Worm (Caenorhabditis elegans): Measurements from ENCODE around the gene pmp-1.

Gene pmp-1

ce11 chrII:6887319-6888005 lies 3.9 kb upstream of the pmp-1 start, which contains the start of gene pmp-2:
Gene pmp-2, minus strand, starts transcription at chrII:6887805.
- no peak for TF ChIP-seq unc-39 (tag; optimal IDR thresholded peaks at IDR 0.05)
- no peak for TF ChIP-seq lsy-2 (tag; optimal IDR thresholded peaks at IDR 0.05)
- no peak for TF ChIP-seq lin-13 (tag; optimal IDR thresholded peaks at IDR 0.05)
- no peak for TF ChIP-seq nhr-28 (tag; optimal IDR thresholded peaks at IDR 0.05)
- TF ChIP-seq hlh-1 (tag; optimal IDR thresholded peaks at IDR 0.05) = no peak
- no peak for TF ChIP-seq ztf-11 (tag; optimal IDR thresholded peaks at IDR 0.05)
- no peak for TF ChIP-seq ceh-43 (GFP tag; optimal IDR thresholded peaks at IDR 0.05)
- TF ChIP-seq tbx-8 (GFP tag; optimal IDR thresholded peaks at IDR 0.05) = no peak
- TF ChIP-seq sptf-1 (tag; optimal IDR thresholded peaks at IDR 0.05) = no peak
- TF ChIP-seq ceh-39 (tag; optimal IDR thresholded peaks at IDR 0.05) = no peak
- TF ChIP-seq sem-2 (GFP tag; optimal IDR thresholded peaks at IDR 0.05) = no peak
- TF ChIP-seq elt-3 (tag; optimal IDR thresholded peaks at IDR 0.05) = no peak
- no peak for TF ChIP-seq blmp-1 (tag; optimal IDR thresholded peaks at IDR 0.05)
- TF ChIP-seq cnd-1 (tag; optimal IDR thresholded peaks at IDR 0.05) = no peak
- TF ChIP-seq zip-8 (tag; optimal IDR thresholded peaks at IDR 0.05) = no peak

- TF ChIP-seq ces-1 (GFP tag; optimal IDR thresholded peaks at IDR 0.05) (no peak), nhr-237 (tag; optimal IDR thresholded peaks at IDR 0.05) (no peak), unc-62 (GFP tag; optimal IDR thresholded peaks at IDR 0.05) (no peak), snpc-4 (tag; optimal IDR thresholded peaks at IDR 0.05) (no peak), sem-2 (GFP tag; optimal IDR thresholded peaks at IDR 0.05) (no peak), lsy-2 (tag; optimal IDR thresholded peaks at IDR 0.05) (no peak), ceh-83 (GFP tag; optimal IDR thresholded peaks at IDR 0.05) (no peak), M03D4.4 (tag; optimal IDR thresholded peaks at IDR 0.05) (no peak), flh-1 (GFP tag; optimal IDR thresholded peaks at IDR 0.05) (no peak), lin-13 (tag; optimal IDR thresholded peaks at IDR 0.05) (no peak), nhr-2 (tag; optimal IDR thresholded peaks at IDR 0.05) (no peak), mab-5 (tag; optimal IDR thresholded peaks at IDR 0.05) (no peak), mls-2 (tag; optimal IDR thresholded peaks at IDR 0.05) (no peak), blmp-1 (tag; optimal IDR thresholded peaks at IDR 0.05) (no peak), ceh-43 (GFP tag; optimal IDR thresholded peaks at IDR 0.05) (no peak), elt-1 (tag; optimal IDR thresholded peaks at IDR 0.05; ENCODE audit: borderline replicate concordance, insufficient read depth) (no peak), bed-3 (GFP tag; optimal IDR thresholded peaks at IDR 0.05) (no peak), elt-3 (tag; optimal IDR thresholded peaks at IDR 0.05) (no peak), cnd-1 (tag; optimal IDR thresholded peaks at IDR 0.05) (no peak), nhr-76 (tag; optimal IDR thresholded peaks at IDR 0.05) (no peak)
Observed at ce11 chrII:6884568-6884967, 1.0 kb upstream of the pmp-1 start.

ce11 chrII:6882335-6882734 lies 1.2 kb downstream of the pmp-1 start:
- TF ChIP-seq pha-4 (tag; optimal IDR thresholded peaks at IDR 0.05) (no peak), elt-1 (tag; optimal IDR thresholded peaks at IDR 0.05; ENCODE audit: borderline replicate concordance, insufficient read depth) (no peak), nhr-2 (tag; optimal IDR thresholded peaks at IDR 0.05) (no peak), snpc-4 (tag; optimal IDR thresholded peaks at IDR 0.05) (no peak), nhr-12 (tag; optimal IDR thresholded peaks at IDR 0.05) (no peak), lsy-2 (tag; optimal IDR thresholded peaks at IDR 0.05) (no peak), nhr-237 (tag; optimal IDR thresholded peaks at IDR 0.05) (no peak), ces-1 (GFP tag; optimal IDR thresholded peaks at IDR 0.05) (no peak), nhr-76 (tag; optimal IDR thresholded peaks at IDR 0.05) (no peak), zip-8 (tag; optimal IDR thresholded peaks at IDR 0.05) (no peak), unc-39 (tag; optimal IDR thresholded peaks at IDR 0.05) (no peak), bed-3 (GFP tag; optimal IDR thresholded peaks at IDR 0.05) (no peak), ceh-83 (GFP tag; optimal IDR thresholded peaks at IDR 0.05) (no peak), sem-2 (GFP tag; optimal IDR thresholded peaks at IDR 0.05) (no peak)

ce11 chrII:6880067-6880466 lies 3.5 kb downstream of the pmp-1 start, which contains the start of gene C44B7.7:
Gene C44B7.7, minus strand, starts transcription at chrII:6880167.
- TF ChIP-seq lin-32 (GFP tag; optimal IDR thresholded peaks at IDR 0.05) = no peak
- TF ChIP-seq elt-3 (tag; optimal IDR thresholded peaks at IDR 0.05) = no peak
- TF ChIP-seq ces-1 (GFP tag; optimal IDR thresholded peaks at IDR 0.05) = no peak
- TF ChIP-seq nhr-2 (tag; optimal IDR thresholded peaks at IDR 0.05) = no peak
- no peak for TF ChIP-seq ceh-83 (GFP tag; optimal IDR thresholded peaks at IDR 0.05)
- no peak for TF ChIP-seq mep-1 (tag; optimal IDR thresholded peaks at IDR 0.05)
- TF ChIP-seq unc-62 (GFP tag; optimal IDR thresholded peaks at IDR 0.05) = no peak
- no peak for TF ChIP-seq zip-8 (tag; optimal IDR thresholded peaks at IDR 0.05)
- TF ChIP-seq tbx-8 (GFP tag; optimal IDR thresholded peaks at IDR 0.05) = no peak
- TF ChIP-seq nhr-76 (tag; optimal IDR thresholded peaks at IDR 0.05) = no peak
- TF ChIP-seq ham-2 (GFP tag; optimal IDR thresholded peaks at IDR 0.05) = no peak
- no peak for TF ChIP-seq sptf-1 (tag; optimal IDR thresholded peaks at IDR 0.05)
- no peak for TF ChIP-seq unc-39 (tag; optimal IDR thresholded peaks at IDR 0.05)
- TF ChIP-seq mls-2 (tag; optimal IDR thresholded peaks at IDR 0.05) = no peak
- no peak for TF ChIP-seq nhr-12 (tag; optimal IDR thresholded peaks at IDR 0.05)
- no peak for TF ChIP-seq M03D4.4 (tag; optimal IDR thresholded peaks at IDR 0.05)
- TF ChIP-seq ceh-39 (tag; optimal IDR thresholded peaks at IDR 0.05) = no peak

Measured in whole organism, mixed stage, embryonic.